Fruit fly (Drosophila melanogaster): ENCODE measurements around the gene S-Lap3.
A peak's percentile ranks its signal among the peaks of the same experiment; 100 is the strongest.

The S-Lap3 gene

DNA sequence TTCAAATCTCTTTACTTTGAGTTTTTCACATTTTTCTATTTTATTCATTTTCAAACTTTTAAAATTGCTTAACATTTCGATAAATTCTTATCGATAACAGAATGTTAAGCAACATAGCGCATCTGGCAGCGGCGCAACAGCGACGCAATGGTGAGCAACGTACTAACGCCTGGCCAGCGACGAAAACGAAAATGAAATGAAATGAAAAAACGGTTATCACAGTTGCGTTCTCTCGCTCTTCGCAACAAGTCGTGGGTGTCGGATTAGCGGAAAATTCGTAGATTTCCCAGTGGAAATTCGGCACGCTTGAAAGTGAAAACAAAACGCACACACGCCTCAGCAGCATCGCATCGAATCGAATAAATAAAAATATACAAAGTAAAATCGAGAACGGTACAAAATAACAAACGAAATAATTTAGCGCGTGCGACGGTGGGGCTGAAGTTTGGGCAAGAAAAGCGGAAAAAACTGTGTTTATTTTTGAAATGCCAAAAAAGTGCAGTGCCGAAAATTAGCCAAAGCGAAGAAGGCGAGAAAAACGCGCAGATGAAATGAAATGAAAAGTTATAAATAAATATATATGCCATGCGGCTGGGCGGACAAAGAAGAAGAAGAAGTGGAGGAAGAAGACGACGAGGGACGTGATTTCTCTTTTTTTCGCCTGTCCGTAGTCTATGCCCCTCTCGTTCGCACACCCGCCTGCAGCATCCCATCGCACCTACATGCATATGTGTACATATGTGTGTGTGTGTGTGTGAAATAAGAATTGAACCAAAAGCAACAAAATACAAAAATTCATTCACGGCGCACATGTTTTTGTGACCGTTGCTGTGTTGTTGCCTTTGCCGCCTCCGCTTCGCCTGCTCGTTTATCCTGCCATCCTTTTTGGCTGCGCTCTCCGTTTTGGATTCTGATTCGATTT lies 51.1 kb downstream of the S-Lap3 start (continued):
- TF ChIP-seq CG17328 (GFP tag; IDR thresholded peaks at IDR 0.05) (peak; percentile 49; the same call in 1 of the 2 replicates), CG8924 (tag; optimal IDR thresholded peaks at IDR 0.05) (peak; percentile 25), CG6689 (GFP tag; IDR thresholded peaks at IDR 0.05) (0 out of 2 replicates have a peak, but pooled peaks have one; percentile 12), HLH4C (GFP tag; IDR thresholded peaks at IDR 0.05; ENCODE audit: partially characterized antibody) (peak; percentile 27; the same call in 2 of the 3 replicates), MESR4 (GFP tag; optimal IDR thresholded peaks at IDR 0.05) (no peak), Side (GFP tag; optimal IDR thresholded peaks at IDR 0.05) (no peak), CG32767 (GFP tag; IDR thresholded peaks at IDR 0.05) (no peak), peb (GFP tag; IDR thresholded peaks at IDR 0.05) (no peak; the same call in 1 of the 2 replicates), lilli (GFP tag; optimal IDR thresholded peaks at IDR 0.05) (no peak), CG17385 (GFP tag; optimal IDR thresholded peaks at IDR 0.05) (peak; percentile 88), zfh1 (GFP tag; IDR thresholded peaks at IDR 0.05) (peak; percentile 61; the same call in 2 of the 3 replicates), HLHmδ (GFP tag; optimal IDR thresholded peaks at IDR 0.05) (peak; percentile 40), sima (GFP tag; optimal IDR thresholded peaks at IDR 0.05) (no peak), NC2α (GFP tag; optimal IDR thresholded peaks at IDR 0.05) (no peak), CG32772 (GFP tag; IDR thresholded peaks at IDR 0.05) (no peak), CG1603 (tag; optimal IDR thresholded peaks at IDR 0.05) (peak; percentile 67), trem (tag; optimal IDR thresholded peaks at IDR 0.05) (peak; percentile 68), CG30403 (GFP tag; optimal IDR thresholded peaks at IDR 0.05) (no peak), CTCF (GFP tag; optimal IDR thresholded peaks at IDR 0.05) (peak; percentile 13), Hsf (GFP tag; optimal IDR thresholded peaks at IDR 0.05) (no peak), vvl (GFP tag; IDR thresholded peaks at IDR 0.05) (peak; percentile 68), shn (GFP tag; optimal IDR thresholded peaks at IDR 0.05) (no peak), chm (GFP tag; IDR thresholded peaks at IDR 0.05) (peak; percentile 92), Deaf1 (tag; optimal IDR thresholded peaks at IDR 0.05) (peak; percentile 22), Dad (GFP tag; optimal IDR thresholded peaks at IDR 0.05) (no peak), CG14710 (tag; optimal IDR thresholded peaks at IDR 0.05) (peak; percentile 49), Vsx1 (GFP tag; optimal IDR thresholded peaks at IDR 0.05) (peak; percentile 11), gro (GFP tag; optimal IDR thresholded peaks at IDR 0.05) (peak; percentile 62), sqz (GFP tag; optimal IDR thresholded peaks at IDR 0.05) (peak; percentile 72), nau (GFP tag; optimal IDR thresholded peaks at IDR 0.05) (peak; percentile 9), pum (GFP tag; optimal IDR thresholded peaks at IDR 0.05) (no peak), zf30C (GFP tag; optimal IDR thresholded peaks at IDR 0.05) (peak; percentile 56), Trl (optimal IDR thresholded peaks at IDR 0.05) (no peak), Trl (GFP tag; optimal IDR thresholded peaks at IDR 0.05) (no peak), CG31224 (GFP tag; IDR thresholded peaks at IDR 0.05) (peak; percentile 15; the same call in 1 of the 2 replicates), CG12942 (GFP tag; optimal IDR thresholded peaks at IDR 0.05) (no peak), CG10462 (GFP tag; optimal IDR thresholded peaks at IDR 0.05) (no peak), pan (optimal IDR thresholded peaks at IDR 0.05) (no peak), pan (GFP tag; optimal IDR thresholded peaks at IDR 0.05 in 1 of 2, IDR thresholded peaks at IDR 0.05 in 1 of 2) (peak in 1 of 2 experiments; percentile 42), Fer1 (GFP tag; optimal IDR thresholded peaks at IDR 0.05) (peak; percentile 48), Mrtf (GFP tag; IDR thresholded peaks at IDR 0.05) (no peak), Atf6 (GFP tag; IDR thresholded peaks at IDR 0.05) (peak; percentile 41; the same call in 1 of the 2 replicates), oc (tag; optimal IDR thresholded peaks at IDR 0.05) (peak; percentile 60), Hmr (GFP tag; optimal IDR thresholded peaks at IDR 0.05) (no peak), CG2199 (GFP tag; IDR thresholded peaks at IDR 0.05) (peak; percentile 78), CG3163 (GFP tag; optimal IDR thresholded peaks at IDR 0.05) (peak; percentile 9), danr (GFP tag; IDR thresholded peaks at IDR 0.05) (no peak), YL-1 (GFP tag; optimal IDR thresholded peaks at IDR 0.05) (peak; percentile 46), CG1024 (GFP tag; IDR thresholded peaks at IDR 0.05) (peak; percentile 44; the same call in 1 of the 2 replicates), HmgZ (tag; optimal IDR thresholded peaks at IDR 0.05) (peak; percentile 46)
